Worm (Caenorhabditis elegans) whole organism, L4 larva: ENCODE results near the gene K03B8.6.

Source experiments
- fos-1 ChIP-seq: fragments of 150-350 bp; optimal IDR thresholded peaks from 2 replicates; lab custom pipeline; 2014; ENCODE audit warnings: missing biosample characterization, missing genetic modification characterization
- hlh-30 ChIP-seq: sonication (generic microtip); optimal IDR thresholded peaks from 2 replicates; lab custom pipeline; 2017; ENCODE audit warnings: antibody characterized with exemption, mild to moderate bottlenecking, missing genetic modification characterization, missing compliant biosample characterization; ENCODE audit not compliant: insufficient read depth
- lin-15B ChIP-seq: fragments of 150-350 bp; sonication (generic microtip); optimal IDR thresholded peaks from 3 replicates; lab custom pipeline; 2014; ENCODE audit warnings: missing biosample characterization, missing genetic modification characterization
- lsy-2 ChIP-seq, 2 experiments: fragments of 150-350 bp in 1 of 2; sonication (generic microtip) in 1 of 2; optimal IDR thresholded peaks; 2 replicates each; lab custom pipeline; 2014 to 2017; ENCODE audit warnings: missing biosample characterization in 2 of 2, missing genetic modification characterization in 2 of 2
- nhr-76 ChIP-seq: fragments of 150-350 bp; optimal IDR thresholded peaks from 2 replicates; lab custom pipeline; 2014; ENCODE audit warnings: missing biosample characterization, missing genetic modification characterization
- snpc-4 ChIP-seq: fragments of 150-350 bp; optimal IDR thresholded peaks from 2 replicates; lab custom pipeline; 2014; ENCODE audit warnings: missing biosample characterization, missing genetic modification characterization
- tag-97 ChIP-seq: fragments of 200-800 bp; sonication (Bioruptor generic); IDR thresholded peaks from 2 replicates; pipeline ENCODE4 v1.3.6; 2022; ENCODE audit warnings: missing genetic modification characterization, missing compliant biosample characterization

DNA sequence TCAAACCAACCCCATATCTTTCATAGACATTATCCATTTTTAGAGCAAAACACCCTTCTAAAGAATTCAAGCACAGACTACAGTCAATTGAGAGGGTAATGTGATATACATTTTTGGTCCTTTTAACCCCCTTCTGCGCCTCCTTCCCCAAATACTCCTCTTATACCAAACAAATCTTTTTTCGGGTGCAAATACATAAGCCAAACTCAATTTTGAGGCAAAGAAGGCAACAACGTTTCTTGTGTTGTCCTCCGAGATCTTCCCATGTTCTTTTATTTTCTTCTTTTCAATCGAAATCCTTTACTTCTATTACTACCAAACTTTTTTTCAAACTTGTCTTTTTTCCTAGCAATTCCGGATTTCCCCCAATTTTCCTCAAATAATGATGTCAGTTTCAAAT is 47.5 kb downstream of the K03B8.6 start:
- TF ChIP-seq fos-1 (tag; lab: Kevin White, UChicago) (no peak), nhr-76 (tag; lab: Kevin White, UChicago) (no peak), lin-15B (tag; lab: Kevin White, UChicago) (no peak), hlh-30 (tag; lab: Kevin White, UChicago) (no peak), lsy-2 (tag; optimal IDR thresholded peaks at IDR 0.05; lab: Kevin White, UChicago) (no peak), snpc-4 (no peak), tag-97 (GFP tag; lab: Robert Waterston, UW) (no peak)
